Fruit fly (Drosophila melanogaster) whole organism, embryonic: ENCODE measurements around the gene CG42869.
A peak's percentile ranks its signal among the peaks of the same experiment; 100 is the strongest.

Experiments
- ATbp ChIP-seq: fragments of 200-800 bp; sonication (Bioruptor generic); optimal IDR thresholded peaks from 2 replicates; lab custom pipeline; 2017; ENCODE audit warnings: missing biosample characterization, mild to moderate bottlenecking, missing genetic modification characterization, missing genetic modification reagents
- Asciz ChIP-seq: fragments of 200-800 bp; sonication (Bioruptor generic); optimal IDR thresholded peaks from 2 replicates; lab custom pipeline; 2017; ENCODE audit warnings: missing biosample characterization, mild to moderate bottlenecking, missing genetic modification characterization, missing genetic modification reagents
- Awh ChIP-seq: fragments of 200-800 bp; sonication (Bioruptor generic); IDR thresholded peaks from 2 replicates; pipeline ENCODE4, ENCODE4 v1.3.6; 2022; ENCODE audit warnings: missing biosample characterization, missing genetic modification characterization
- Blimp-1 ChIP-seq: fragments of 200-800 bp; sonication (Bioruptor generic); optimal IDR thresholded peaks from 3 replicates; lab custom pipeline; 2018; ENCODE audit warnings: missing biosample characterization, missing genetic modification characterization, mild to moderate bottlenecking, moderate library complexity, missing genetic modification reagents
- CG10267 ChIP-seq: fragments of 200-800 bp; sonication (Bioruptor generic); optimal IDR thresholded peaks from 2 replicates; lab custom pipeline; 2018; ENCODE audit warnings: missing biosample characterization, mild to moderate bottlenecking, missing genetic modification characterization, moderate library complexity
- CG10366 ChIP-seq: fragments of 200-800 bp; sonication (Bioruptor generic); IDR thresholded peaks from 2 replicates; pipeline ENCODE4 v1.3.6; 2022; ENCODE audit warnings: missing biosample characterization, missing genetic modification characterization
- CG10543 ChIP-seq: fragments of 200-800 bp; sonication (Bioruptor generic); optimal IDR thresholded peaks from 3 replicates; lab custom pipeline; 2017; ENCODE audit warnings: missing biosample characterization, mild to moderate bottlenecking, missing genetic modification characterization, moderate library complexity
- CG11247 ChIP-seq: fragments of 200-800 bp; sonication (Bioruptor generic); IDR thresholded peaks from 2 replicates; pipeline ENCODE4 v1.3.6; 2022; ENCODE audit warnings: missing biosample characterization, missing genetic modification characterization
- CG11504 ChIP-seq: fragments of 200-800 bp; sonication (Bioruptor generic); optimal IDR thresholded peaks from 3 replicates; lab custom pipeline; 2019; ENCODE audit warnings: missing biosample characterization, mild to moderate bottlenecking, missing genetic modification characterization, moderate library complexity
- CG12104 ChIP-seq: fragments of 200-800 bp; sonication (Bioruptor generic); optimal IDR thresholded peaks from 3 replicates; lab custom pipeline; 2016; ENCODE audit warnings: missing biosample characterization, missing genetic modification characterization
- CG1233 ChIP-seq: fragments of 200-800 bp; sonication (Bioruptor generic); optimal IDR thresholded peaks from 4 replicates; lab custom pipeline; 2018; ENCODE audit warnings: missing biosample characterization, mild to moderate bottlenecking, missing genetic modification characterization
- CG12659 ChIP-seq: fragments of 200-800 bp; sonication (Bioruptor generic); optimal IDR thresholded peaks from 3 replicates; lab custom pipeline; 2017; ENCODE audit warnings: mild to moderate bottlenecking, missing biosample characterization, missing genetic modification reagents, missing genetic modification characterization
- CG13296 ChIP-seq: fragments of 200-800 bp; sonication (Bioruptor generic); optimal IDR thresholded peaks from 3 replicates; lab custom pipeline; 2018; ENCODE audit warnings: missing biosample characterization, mild to moderate bottlenecking, missing genetic modification characterization
- CG13894 ChIP-seq: fragments of 200-800 bp; sonication (Bioruptor generic); optimal IDR thresholded peaks from 3 replicates; lab custom pipeline; 2018; ENCODE audit warnings: missing biosample characterization, mild to moderate bottlenecking, missing genetic modification characterization, moderate library complexity
- CG15269 ChIP-seq: fragments of 200-800 bp; sonication (Bioruptor generic); optimal IDR thresholded peaks from 2 replicates; lab custom pipeline; 2018; ENCODE audit warnings: missing biosample characterization, mild to moderate bottlenecking, missing genetic modification characterization, moderate library complexity
- CG1603 ChIP-seq: fragments of 200-800 bp; sonication (Bioruptor generic); optimal IDR thresholded peaks from 2 replicates; lab custom pipeline; 2019; ENCODE audit warnings: missing biosample characterization, mild to moderate bottlenecking, missing genetic modification characterization, moderate library complexity
- CG17361 ChIP-seq: fragments of 200-800 bp; sonication (Bioruptor generic); IDR thresholded peaks from 3 replicates; pipeline ENCODE4 v1.3.6; 2022; ENCODE audit warnings: missing biosample characterization, missing genetic modification characterization
- CG17829 ChIP-seq: fragments of 200-800 bp; optimal IDR thresholded peaks from 2 replicates; lab custom pipeline; 2019; ENCODE audit warnings: missing biosample characterization, mild to moderate bottlenecking, missing genetic modification characterization, moderate library complexity
- CG2678 ChIP-seq: fragments of 200-800 bp; sonication (Bioruptor generic); optimal IDR thresholded peaks from 3 replicates; lab custom pipeline; 2019; ENCODE audit warnings: missing biosample characterization, mild to moderate bottlenecking, missing genetic modification characterization, moderate library complexity
- CG31441 ChIP-seq: fragments of 200-800 bp; sonication (Bioruptor generic); IDR thresholded peaks from 2 replicates; pipeline ENCODE4 v1.3.6; 2022; ENCODE audit warnings: missing biosample characterization, missing genetic modification characterization
- CG7372 ChIP-seq: fragments of 200-800 bp; sonication (Bioruptor generic); IDR thresholded peaks from 2 replicates; pipeline ENCODE4 v1.3.6; 2022; ENCODE audit warnings: missing biosample characterization, missing genetic modification characterization
- CG8478 ChIP-seq: fragments of >200 bp; optimal IDR thresholded peaks from 2 replicates; lab custom pipeline; 2018
- CG8924 ChIP-seq: fragments of 200-800 bp; optimal IDR thresholded peaks from 3 replicates; lab custom pipeline; 2019; ENCODE audit warnings: missing biosample characterization, mild to moderate bottlenecking, missing genetic modification characterization, moderate library complexity
- CoRest ChIP-seq: fragments of 200-800 bp; sonication (Bioruptor generic); optimal IDR thresholded peaks from 3 replicates; lab custom pipeline; 2018; ENCODE audit warnings: missing biosample characterization, mild to moderate bottlenecking, missing genetic modification characterization, moderate library complexity
- D ChIP-seq, 2 experiments: fragments of 200-800 bp in 1 of 2; fragments of >200 bp in 1 of 2; sonication (Bioruptor generic) in 1 of 2; optimal IDR thresholded peaks; 2 replicates in 1 of 2; 3 replicates in 1 of 2; lab custom pipeline; 2017; ENCODE audit warnings: mild to moderate bottlenecking in 1 of 2, missing biosample characterization in 1 of 2, missing genetic modification characterization in 1 of 2, missing genetic modification reagents in 1 of 2
- Dek ChIP-seq: fragments of 200-800 bp; sonication (Bioruptor generic); optimal IDR thresholded peaks from 3 replicates; lab custom pipeline; 2019; ENCODE audit warnings: missing biosample characterization, mild to moderate bottlenecking, missing genetic modification characterization, moderate library complexity
- Drgx ChIP-seq: fragments of 200-800 bp; sonication (Bioruptor generic); IDR thresholded peaks from 2 replicates; pipeline ENCODE4 v1.3.6; 2022; ENCODE audit warnings: missing biosample characterization, missing genetic modification characterization
- Eip74EF ChIP-seq, 2 experiments: fragments of 200-800 bp in 1 of 2; fragments of >200 bp in 1 of 2; sonication (Bioruptor generic) in 1 of 2; optimal IDR thresholded peaks; 2 replicates each; lab custom pipeline; 2017 to 2019; ENCODE audit warnings: missing biosample characterization in 2 of 2, missing genetic modification characterization in 2 of 2, mild to moderate bottlenecking in 1 of 2, moderate library complexity in 1 of 2
- Fer3 ChIP-seq: fragments of 200-800 bp; sonication (Bioruptor generic); optimal IDR thresholded peaks from 2 replicates; lab custom pipeline; 2018; ENCODE audit warnings: missing biosample characterization, mild to moderate bottlenecking, missing genetic modification characterization, moderate library complexity
- HHEX ChIP-seq: fragments of 200-800 bp; sonication (Bioruptor generic); optimal IDR thresholded peaks from 3 replicates; lab custom pipeline; 2017; ENCODE audit warnings: missing biosample characterization, mild to moderate bottlenecking, missing genetic modification characterization, missing genetic modification reagents
- Hand ChIP-seq: fragments of 200-800 bp; sonication (Bioruptor generic); optimal IDR thresholded peaks from 2 replicates; lab custom pipeline; 2017; ENCODE audit warnings: mild to moderate bottlenecking, missing biosample characterization, missing genetic modification reagents, missing genetic modification characterization
- Hmr ChIP-seq: fragments of 200-800 bp; sonication (Bioruptor generic); optimal IDR thresholded peaks from 3 replicates; lab custom pipeline; 2017; ENCODE audit warnings: mild to moderate bottlenecking, missing biosample characterization, missing genetic modification reagents, missing genetic modification characterization
- Meics ChIP-seq: fragments of 200-800 bp; sonication (Bioruptor generic); optimal IDR thresholded peaks from 2 replicates; lab custom pipeline; 2017; ENCODE audit warnings: missing biosample characterization, mild to moderate bottlenecking, missing genetic modification characterization
- Poxn ChIP-seq: fragments of 200-800 bp; sonication (Bioruptor generic); IDR thresholded peaks from 2 replicates; pipeline ENCODE4 v1.3.6; 2022; ENCODE audit warnings: missing biosample characterization, missing genetic modification characterization
- Sox100B ChIP-seq: fragments of 200-800 bp; sonication (Bioruptor generic); optimal IDR thresholded peaks from 3 replicates; lab custom pipeline; 2018; ENCODE audit warnings: missing biosample characterization, mild to moderate bottlenecking, missing genetic modification characterization
- bcd ChIP-seq: fragments of 200-800 bp; sonication (Bioruptor generic); optimal IDR thresholded peaks from 2 replicates; lab custom pipeline; 2017; ENCODE audit warnings: missing biosample characterization, mild to moderate bottlenecking, missing genetic modification characterization
- dan ChIP-seq: fragments of 200-800 bp; sonication (Bioruptor generic); IDR thresholded peaks from 2 replicates; pipeline ENCODE4 v1.3.6; 2022; ENCODE audit warnings: missing biosample characterization, missing genetic modification characterization
- dmrt11E ChIP-seq: fragments of 200-800 bp; sonication (Bioruptor generic); optimal IDR thresholded peaks from 3 replicates; lab custom pipeline; 2018; ENCODE audit warnings: missing biosample characterization, mild to moderate bottlenecking, missing genetic modification characterization, moderate library complexity
- esg ChIP-seq: fragments of 200-800 bp; sonication (Bioruptor generic); conservative IDR thresholded peaks from 2 replicates; pipeline ENCODE4 v1.3.6; 2022; ENCODE audit warnings: missing biosample characterization, missing genetic modification characterization
- eve ChIP-seq, 2 experiments: fragments of >200 bp; optimal IDR thresholded peaks; 2 replicates each; lab custom pipeline; 2017; ENCODE audit warnings: missing biosample characterization in 2 of 2, missing genetic modification characterization in 2 of 2
- ewg ChIP-seq: fragments of 200-800 bp; sonication (Bioruptor generic); optimal IDR thresholded peaks from 3 replicates; lab custom pipeline; 2017; ENCODE audit warnings: mild to moderate bottlenecking, missing biosample characterization, missing genetic modification reagents, missing genetic modification characterization
- org-1 ChIP-seq: fragments of 200-800 bp; sonication (Bioruptor generic); optimal IDR thresholded peaks from 2 replicates; lab custom pipeline; 2017; ENCODE audit warnings: missing biosample characterization, missing genetic modification characterization
- otp ChIP-seq: fragments of 200-800 bp; sonication (Bioruptor generic); IDR thresholded peaks from 3 replicates; pipeline ENCODE4, ENCODE4 v1.3.6; 2022; ENCODE audit warnings: missing biosample characterization, missing genetic modification characterization
- row ChIP-seq: fragments of 200-800 bp; sonication (Bioruptor generic); IDR thresholded peaks from 3 replicates; pipeline ENCODE4 v1.3.6; 2022; ENCODE audit warnings: missing biosample characterization, missing genetic modification characterization
- run ChIP-seq: fragments of 200-800 bp; sonication (Bioruptor generic); optimal IDR thresholded peaks from 3 replicates; lab custom pipeline; 2018; ENCODE audit warnings: missing biosample characterization, mild to moderate bottlenecking, missing genetic modification characterization
- salm ChIP-seq: fragments of 200-800 bp; sonication (Bioruptor generic); optimal IDR thresholded peaks from 2 replicates; lab custom pipeline; 2018; ENCODE audit warnings: missing biosample characterization, mild to moderate bottlenecking, missing genetic modification characterization
- sens ChIP-seq: fragments of 200-800 bp; sonication (Bioruptor generic); peaks from one replicate; lab custom pipeline; 2016; ENCODE audit warnings: missing biosample characterization, missing genetic modification characterization
- tgo ChIP-seq: fragments of 200-800 bp; sonication (Bioruptor generic); IDR thresholded peaks from 3 replicates; pipeline ENCODE4 v1.3.6; 2022; ENCODE audit warnings: missing biosample characterization, missing genetic modification characterization
- unpg ChIP-seq: fragments of 200-800 bp; sonication (Bioruptor generic); optimal IDR thresholded peaks from 3 replicates; lab custom pipeline; 2018; ENCODE audit warnings: missing biosample characterization, mild to moderate bottlenecking, missing genetic modification characterization, moderate library complexity

Gene CG42869

dm6 chr3R:21698895-21699300 is 37.8 kb downstream of the CG42869 start:
- peak; percentile 25 for TF ChIP-seq Fer3 (tag; lab: Kevin White, UChicago)
- peak; percentile 42 for TF ChIP-seq Asciz (GFP tag; lab: Kevin White, UChicago)
- TF ChIP-seq run: peak; percentile 1
- TF ChIP-seq dmrt11E: no peak
- peak; percentile 57 for TF ChIP-seq Sox100B (GFP tag; lab: Kevin White, UChicago)
- TF ChIP-seq CG1603 (tag; lab: Kevin White, UChicago): peak; percentile 10
- peak; percentile 34; the same call in 2 of the 3 replicates for TF ChIP-seq row (GFP tag; lab: Robert Waterston, UW)
- peak; percentile 2 for TF ChIP-seq CG10267 (tag; lab: Kevin White, UChicago)
- TF ChIP-seq CG11247 (GFP tag; lab: Robert Waterston, UW): no peak
- no peak for TF ChIP-seq Hand (GFP tag; lab: Kevin White, UChicago)
- TF ChIP-seq HHEX: peak; percentile 40
- TF ChIP-seq D (optimal IDR thresholded peaks at IDR 0.05; lab: Kevin White, UChicago): no peak
- peak; percentile 18 for TF ChIP-seq D (GFP tag; optimal IDR thresholded peaks at IDR 0.05; lab: Kevin White, UChicago)
- peak; percentile 24; the same call in 1 of the 2 replicates for TF ChIP-seq esg
- TF ChIP-seq CG17829 (tag; lab: Kevin White, UChicago): peak; percentile 22
- peak; percentile 56; the same call in 1 of the 2 replicates for TF ChIP-seq Drgx (GFP tag; lab: Robert Waterston, UW)
- TF ChIP-seq otp (GFP tag; lab: Robert Waterston, UW): no peak
- TF ChIP-seq CG8478: no peak
- peak in 1 of 2 experiments; percentile 50 for TF ChIP-seq eve (GFP tag; optimal IDR thresholded peaks at IDR 0.05; lab: Kevin White, UChicago)
- TF ChIP-seq sens: peak; percentile 33
- TF ChIP-seq CG12659: peak; percentile 33
- TF ChIP-seq Awh (GFP tag; lab: Robert Waterston, UW): 0 out of 2 replicates have a peak, but pooled peaks have one; percentile 13
- TF ChIP-seq CG10366 (GFP tag; lab: Robert Waterston, UW): no peak
- TF ChIP-seq CG31441 (GFP tag; lab: Robert Waterston, UW): peak; percentile 60
- peak; percentile 23 for TF ChIP-seq salm (tag; lab: Kevin White, UChicago)
- TF ChIP-seq CG8924: peak; percentile 24
- TF ChIP-seq Eip74EF (GFP tag; optimal IDR thresholded peaks at IDR 0.05; lab: Kevin White, UChicago): peak in 1 of 2 experiments; percentile 39
- peak; percentile 11 for TF ChIP-seq CG1233 (GFP tag; lab: Kevin White, UChicago)
- TF ChIP-seq CG11504 (tag; lab: Kevin White, UChicago): peak; percentile 77
- TF ChIP-seq CoRest (tag; lab: Kevin White, UChicago): peak; percentile 59
- peak; percentile 14 for TF ChIP-seq Hmr (GFP tag; lab: Kevin White, UChicago)
- no peak for TF ChIP-seq Poxn (GFP tag; lab: Robert Waterston, UW)
- peak; percentile 19 for TF ChIP-seq Blimp-1 (GFP tag; lab: Kevin White, UChicago)
- TF ChIP-seq ATbp (GFP tag; lab: Kevin White, UChicago): peak; percentile 28
- peak; percentile 49; the same call in 1 of the 3 replicates for TF ChIP-seq CG17361
- peak; percentile 53 for TF ChIP-seq unpg (GFP tag; lab: Kevin White, UChicago)
- TF ChIP-seq tgo: peak; percentile 41; the same call in 1 of the 3 replicates
- peak; percentile 6 for TF ChIP-seq org-1 (GFP tag; lab: Kevin White, UChicago)
- TF ChIP-seq CG12104 (GFP tag; lab: Kevin White, UChicago): no peak
- peak; percentile 24 for TF ChIP-seq CG13296 (GFP tag; lab: Kevin White, UChicago)
- TF ChIP-seq bcd (GFP tag; lab: Kevin White, UChicago): peak; percentile 15
- peak; percentile 66 for TF ChIP-seq CG15269
- no peak for TF ChIP-seq dan
- no peak for TF ChIP-seq CG13894 (tag; lab: Kevin White, UChicago)
- no peak for TF ChIP-seq CG10543 (GFP tag; lab: Kevin White, UChicago)
- TF ChIP-seq Dek (tag; lab: Kevin White, UChicago): peak; percentile 14
- TF ChIP-seq ewg (GFP tag; lab: Kevin White, UChicago): peak; percentile 7
- peak; percentile 63 for TF ChIP-seq CG2678
- no peak for TF ChIP-seq CG7372 (GFP tag; lab: Robert Waterston, UW)
- peak; percentile 23 for TF ChIP-seq Meics (GFP tag; lab: Kevin White, UChicago)
